Fruit fly (Drosophila melanogaster) whole organism, embryonic: Measurements from ENCODE around the gene scramb2.

Source experiments
- CG11695 ChIP-seq: fragments of 200-800 bp; sonication (Bioruptor generic); IDR thresholded peaks from 3 replicates; pipeline ENCODE4 v1.3.6; 2022; ENCODE audit warnings: missing biosample characterization, missing genetic modification characterization
- CG12744 ChIP-seq: fragments of 200-800 bp; sonication (Bioruptor generic); optimal IDR thresholded peaks from 2 replicates; lab custom pipeline; 2016; ENCODE audit warnings: missing biosample characterization, missing genetic modification characterization
- CG16779 ChIP-seq: fragments of 200-800 bp; sonication (Bioruptor generic); IDR thresholded peaks from 2 replicates; pipeline ENCODE4 v1.3.6; 2022; ENCODE audit warnings: missing biosample characterization, missing genetic modification characterization
- CG2129 ChIP-seq: fragments of 200-800 bp; sonication (Bioruptor generic); IDR thresholded peaks from 2 replicates; pipeline ENCODE4 v1.3.6; 2022; ENCODE audit warnings: missing biosample characterization, missing genetic modification characterization; ENCODE audit not compliant: partially characterized antibody
- CG2712 ChIP-seq: fragments of 200-800 bp; optimal IDR thresholded peaks from 3 replicates; lab custom pipeline; 2019; ENCODE audit warnings: missing biosample characterization, mild to moderate bottlenecking, missing genetic modification characterization, moderate library complexity
- CG33213 ChIP-seq: fragments of 200-800 bp; sonication (Bioruptor generic); optimal IDR thresholded peaks from 3 replicates; lab custom pipeline; 2016; ENCODE audit warnings: missing biosample characterization, missing genetic modification characterization
- CG4854 ChIP-seq: fragments of 200-800 bp; sonication (Bioruptor generic); optimal IDR thresholded peaks from 2 replicates; lab custom pipeline; 2016; ENCODE audit warnings: missing biosample characterization, missing genetic modification characterization, inconsistent platforms
- CG6272 ChIP-seq: fragments of 200-800 bp; sonication (Bioruptor generic); IDR thresholded peaks from 2 replicates; pipeline ENCODE4 v1.3.6; 2022; ENCODE audit warnings: missing biosample characterization, missing genetic modification characterization
- CG7556 ChIP-seq: fragments of 200-800 bp; sonication (Bioruptor generic); optimal IDR thresholded peaks from 2 replicates; lab custom pipeline; 2017; ENCODE audit warnings: missing biosample characterization, mild to moderate bottlenecking, missing genetic modification characterization
- CG7928 ChIP-seq: fragments of 200-800 bp; sonication (Bioruptor generic); optimal IDR thresholded peaks from 2 replicates; lab custom pipeline; 2017; ENCODE audit warnings: missing biosample characterization, mild to moderate bottlenecking, missing genetic modification characterization
- Camta ChIP-seq: fragments of 200-800 bp; sonication (Bioruptor generic); optimal IDR thresholded peaks from 2 replicates; lab custom pipeline; 2016; ENCODE audit warnings: missing biosample characterization, missing genetic modification characterization
- CoRest ChIP-seq: fragments of 200-800 bp; sonication (Bioruptor generic); optimal IDR thresholded peaks from 3 replicates; lab custom pipeline; 2018; ENCODE audit warnings: missing biosample characterization, mild to moderate bottlenecking, missing genetic modification characterization, moderate library complexity
- D19B ChIP-seq: fragments of 200-800 bp; sonication (Bioruptor generic); optimal IDR thresholded peaks from 2 replicates; lab custom pipeline; 2017; ENCODE audit warnings: missing biosample characterization, mild to moderate bottlenecking, missing genetic modification characterization
- Deaf1 ChIP-seq: fragments of 200-800 bp; optimal IDR thresholded peaks from 3 replicates; lab custom pipeline; 2019; ENCODE audit warnings: missing biosample characterization, mild to moderate bottlenecking, missing genetic modification characterization, moderate library complexity
- Dll ChIP-seq: fragments of 200-800 bp; sonication (Bioruptor generic); IDR thresholded peaks from 4 replicates; pipeline ENCODE4 v1.3.6; 2022; ENCODE audit warnings: missing biosample characterization, missing genetic modification characterization; ENCODE audit not compliant: partially characterized antibody
- Eip74EF ChIP-seq, 2 experiments: fragments of 200-800 bp in 1 of 2; fragments of >200 bp in 1 of 2; sonication (Bioruptor generic) in 1 of 2; optimal IDR thresholded peaks; 2 replicates each; lab custom pipeline; 2017 to 2019; ENCODE audit warnings: missing biosample characterization in 2 of 2, missing genetic modification characterization in 2 of 2, mild to moderate bottlenecking in 1 of 2, moderate library complexity in 1 of 2
- GATAe ChIP-seq: fragments of 200-800 bp; sonication (Bioruptor generic); conservative IDR thresholded peaks from 2 replicates; pipeline ENCODE4 v1.3.6; 2022; ENCODE audit warnings: missing biosample characterization, missing genetic modification characterization
- Hr39 ChIP-seq: fragments of >200 bp; optimal IDR thresholded peaks from 2 replicates; lab custom pipeline; 2017
- Hr78 ChIP-seq, 2 experiments: fragments of 200-800 bp in 1 of 2; fragments of >200 bp in 1 of 2; sonication (Bioruptor generic) in 1 of 2; optimal IDR thresholded peaks; 2 replicates each; lab custom pipeline; 2017 to 2019; ENCODE audit warnings: missing biosample characterization in 2 of 2, missing genetic modification characterization in 2 of 2, mild to moderate bottlenecking in 1 of 2, moderate library complexity in 1 of 2
- Myb ChIP-seq: fragments of 200-800 bp; sonication (Bioruptor generic); optimal IDR thresholded peaks from 2 replicates; lab custom pipeline; 2016; ENCODE audit warnings: missing biosample characterization, missing genetic modification characterization
- NFAT ChIP-seq: fragments of 200-800 bp; sonication (Bioruptor generic); IDR thresholded peaks from 2 replicates; pipeline ENCODE4 v1.3.6; 2022; ENCODE audit warnings: missing biosample characterization, missing genetic modification characterization
- NK7.1 ChIP-seq: fragments of 200-800 bp; sonication (Bioruptor generic); optimal IDR thresholded peaks from 3 replicates; lab custom pipeline; 2016; ENCODE audit warnings: missing biosample characterization, missing genetic modification characterization
- Ravus ChIP-seq: fragments of 200-800 bp; sonication (Bioruptor generic); IDR thresholded peaks from 2 replicates; pipeline ENCODE4 v1.3.6; 2022; ENCODE audit warnings: missing biosample characterization, missing genetic modification characterization
- Side ChIP-seq: fragments of 200-800 bp; sonication (Bioruptor generic); optimal IDR thresholded peaks from 2 replicates; lab custom pipeline; 2016; ENCODE audit warnings: missing biosample characterization, missing genetic modification characterization
- TFAM ChIP-seq: fragments of 200-800 bp; sonication (Bioruptor generic); optimal IDR thresholded peaks from 2 replicates; lab custom pipeline; 2017; ENCODE audit warnings: missing biosample characterization, missing genetic modification characterization, inconsistent platforms
- Xrp1 ChIP-seq: fragments of 200-800 bp; sonication (Bioruptor generic); IDR thresholded peaks from 2 replicates; pipeline ENCODE4 v1.3.6; 2022; ENCODE audit warnings: missing biosample characterization, missing genetic modification characterization
- ab ChIP-seq: fragments of 200-800 bp; sonication (Bioruptor generic); optimal IDR thresholded peaks from 2 replicates; lab custom pipeline; 2016; ENCODE audit warnings: missing biosample characterization, missing genetic modification characterization
- ase ChIP-seq: fragments of 200-800 bp; sonication (Bioruptor generic); IDR thresholded peaks from 3 replicates; pipeline ENCODE4 v1.3.6; 2022; ENCODE audit warnings: missing biosample characterization, missing genetic modification characterization
- ato ChIP-seq: fragments of 200-800 bp; sonication (Bioruptor generic); IDR thresholded peaks from 2 replicates; pipeline ENCODE4 v1.3.6; 2022; ENCODE audit warnings: missing biosample characterization, missing genetic modification characterization; ENCODE audit not compliant: partially characterized antibody
- bcd ChIP-seq: fragments of 200-800 bp; sonication (Bioruptor generic); optimal IDR thresholded peaks from 2 replicates; lab custom pipeline; 2017; ENCODE audit warnings: missing biosample characterization, mild to moderate bottlenecking, missing genetic modification characterization
- br ChIP-seq: fragments of >200 bp; optimal IDR thresholded peaks from 2 replicates; lab custom pipeline; 2017
- chif ChIP-seq, 2 experiments: fragments of 200-800 bp; sonication (Bioruptor generic); optimal IDR thresholded peaks; 3 replicates each; lab custom pipeline; 2016; ENCODE audit warnings: missing biosample characterization in 2 of 2, missing genetic modification characterization in 2 of 2
- chinmo ChIP-seq: fragments of 200-800 bp; sonication (Bioruptor generic); IDR thresholded peaks from 4 replicates; pipeline ENCODE4 v1.3.6; 2022; ENCODE audit warnings: missing biosample characterization, missing genetic modification characterization; ENCODE audit not compliant: partially characterized antibody
- cwo ChIP-seq: fragments of 200-800 bp; sonication (Bioruptor generic); optimal IDR thresholded peaks from 3 replicates; lab custom pipeline; 2017; ENCODE audit warnings: missing biosample characterization, missing genetic modification characterization, mild to moderate bottlenecking, moderate library complexity, missing genetic modification reagents
- dpn ChIP-seq, 2 experiments: fragments of 200-800 bp; sonication (Bioruptor generic); optimal IDR thresholded peaks; 3 replicates each; lab custom pipeline; 2016; ENCODE audit warnings: missing biosample characterization in 2 of 2, missing genetic modification characterization in 2 of 2
- en ChIP-seq: fragments of 200-800 bp; sonication (Bioruptor generic); optimal IDR thresholded peaks from 2 replicates; lab custom pipeline; 2016; ENCODE audit warnings: missing biosample characterization, missing genetic modification characterization
- exex ChIP-seq: fragments of 200-800 bp; sonication (Bioruptor generic); optimal IDR thresholded peaks from 4 replicates; lab custom pipeline; 2018; ENCODE audit warnings: missing biosample characterization, mild to moderate bottlenecking, missing genetic modification characterization, moderate library complexity
- grn ChIP-seq: fragments of 200-800 bp; sonication (Bioruptor generic); optimal IDR thresholded peaks from 3 replicates; lab custom pipeline; 2017; ENCODE audit warnings: missing biosample characterization, missing genetic modification characterization
- gsb-n ChIP-seq: fragments of 200-800 bp; sonication (Bioruptor generic); optimal IDR thresholded peaks from 3 replicates; lab custom pipeline; 2018; ENCODE audit warnings: missing biosample characterization, mild to moderate bottlenecking, missing genetic modification characterization
- hth ChIP-seq: fragments of >200 bp; optimal IDR thresholded peaks from 2 replicates; lab custom pipeline; 2017; ENCODE audit warnings: inconsistent platforms
- insv ChIP-seq, 2 experiments: fragments of 200-800 bp; sonication (Bioruptor generic); optimal IDR thresholded peaks; 3 replicates each; lab custom pipeline; 2016 to 2018; ENCODE audit warnings: missing biosample characterization in 2 of 2, missing genetic modification characterization in 2 of 2
- inv ChIP-seq: fragments of 200-800 bp; sonication (Bioruptor generic); IDR thresholded peaks from 2 replicates; pipeline ENCODE4 v1.3.6; 2022; ENCODE audit warnings: missing biosample characterization, missing genetic modification characterization; ENCODE audit not compliant: partially characterized antibody
- salm ChIP-seq: fragments of 200-800 bp; sonication (Bioruptor generic); optimal IDR thresholded peaks from 2 replicates; lab custom pipeline; 2018; ENCODE audit warnings: missing biosample characterization, mild to moderate bottlenecking, missing genetic modification characterization
- sens-2 ChIP-seq: fragments of 200-800 bp; sonication (Bioruptor generic); IDR thresholded peaks from 2 replicates; pipeline ENCODE4 v1.3.6; 2022; ENCODE audit warnings: missing biosample characterization, missing genetic modification characterization
- seq ChIP-seq: fragments of 200-800 bp; sonication (Bioruptor generic); IDR thresholded peaks from 2 replicates; pipeline ENCODE4 v1.3.6; 2022; ENCODE audit warnings: missing biosample characterization, missing genetic modification characterization
- sr ChIP-seq: fragments of 200-800 bp; sonication (Bioruptor generic); IDR thresholded peaks from 3 replicates; pipeline ENCODE4 v1.3.6; 2022; ENCODE audit warnings: missing biosample characterization, missing genetic modification characterization
- stc ChIP-seq: fragments of 200-800 bp; sonication (Bioruptor generic); IDR thresholded peaks from 2 replicates; pipeline ENCODE4 v1.3.6; 2022; ENCODE audit warnings: missing biosample characterization, missing genetic modification characterization
- vnd ChIP-seq: fragments of 200-800 bp; sonication (Bioruptor generic); IDR thresholded peaks from 3 replicates; pipeline ENCODE4 v1.3.6; 2022; ENCODE audit warnings: missing biosample characterization, missing genetic modification characterization; ENCODE audit not compliant: partially characterized antibody
- vvl ChIP-seq: fragments of 200-800 bp; sonication (Bioruptor generic); IDR thresholded peaks from 2 replicates; pipeline ENCODE4 v1.3.6; 2022; ENCODE audit warnings: missing biosample characterization, missing genetic modification characterization

The scramb2 gene

DNA sequence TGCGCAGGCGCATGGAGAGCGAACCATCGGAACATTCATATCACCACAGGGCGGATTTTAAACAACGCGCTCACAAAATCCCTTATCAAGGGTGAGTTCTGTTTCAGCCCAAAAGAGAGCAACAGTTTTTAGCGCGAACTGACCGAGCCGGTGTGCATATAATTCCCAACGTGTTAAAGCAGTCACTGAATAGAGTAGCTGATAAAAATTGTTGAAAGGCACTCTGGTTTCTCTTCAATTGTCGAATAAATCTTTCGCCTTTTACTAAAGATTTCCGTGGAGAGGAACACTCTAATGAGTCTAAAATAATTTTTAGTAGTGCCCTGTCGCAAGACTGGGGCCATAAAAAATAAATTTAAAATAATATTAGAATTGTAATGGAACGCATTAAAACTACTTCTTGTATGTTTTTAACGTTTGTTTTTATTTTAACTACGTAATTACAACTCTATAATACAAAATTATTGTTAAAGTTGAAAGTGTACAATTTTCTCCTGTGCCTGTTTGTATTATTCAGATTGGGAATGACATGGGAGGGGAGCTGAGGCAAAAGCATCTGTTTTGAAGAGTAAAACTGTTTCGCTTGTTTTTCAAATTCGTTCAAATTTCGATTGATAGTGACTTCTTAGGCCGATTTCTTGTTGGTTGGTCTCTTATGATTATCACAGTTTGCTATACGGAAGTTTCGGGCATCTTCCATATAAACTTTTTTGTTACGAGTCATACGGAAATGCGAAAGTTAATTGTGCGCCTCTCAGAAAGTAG, 44.2 kb upstream of the scramb2 start (continued):
- TF ChIP-seq sens-2 (GFP tag; lab: Robert Waterston, UW) (peak; percentile 30; the same call in 1 of the 2 replicates), CG2129 (GFP tag; lab: Robert Waterston, UW) (no peak), Dll (GFP tag; lab: Robert Waterston, UW) (0 out of 4 replicates have a peak, but pooled peaks have one; percentile 11), D19B (GFP tag; lab: Kevin White, UChicago) (no peak), CG2712 (tag; lab: Kevin White, UChicago) (peak; percentile 54), stc (GFP tag; lab: Robert Waterston, UW) (peak; percentile 63), seq (GFP tag; lab: Robert Waterston, UW) (peak; percentile 67; the same call in 1 of the 2 replicates), hth (no peak), vnd (GFP tag; lab: Robert Waterston, UW) (no peak), ase (GFP tag; lab: Robert Waterston, UW) (no peak), CoRest (tag; lab: Kevin White, UChicago) (peak; percentile 16), Xrp1 (GFP tag; lab: Robert Waterston, UW) (peak; percentile 58), chif (GFP tag; optimal IDR thresholded peaks at IDR 0.05; lab: Kevin White, UChicago) (peak; percentile 24 to 33), vvl (GFP tag; lab: Robert Waterston, UW) (no peak), TFAM (no peak), CG16779 (peak; percentile 36; the same call in 1 of the 2 replicates), CG7556 (GFP tag; lab: Kevin White, UChicago) (peak; percentile 10), dpn (GFP tag; optimal IDR thresholded peaks at IDR 0.05; lab: Kevin White, UChicago) (peak; percentile 20 to 63), ab (GFP tag; lab: Kevin White, UChicago) (no peak), Side (peak; percentile 14), CG33213 (GFP tag; lab: Kevin White, UChicago) (peak; percentile 8), CG4854 (GFP tag; lab: Kevin White, UChicago) (peak; percentile 61), en (GFP tag; lab: Kevin White, UChicago) (no peak), cwo (GFP tag; lab: Kevin White, UChicago) (peak; percentile 24), bcd (GFP tag; lab: Kevin White, UChicago) (peak; percentile 34), CG7928 (no peak), Deaf1 (tag; lab: Kevin White, UChicago) (no peak), Ravus (GFP tag; lab: Robert Waterston, UW) (no peak), Eip74EF (GFP tag; optimal IDR thresholded peaks at IDR 0.05; lab: Kevin White, UChicago) (peak in 1 of 2 experiments; percentile 20), salm (no peak), chinmo (GFP tag; lab: Robert Waterston, UW) (0 out of 4 replicates have a peak, but pooled peaks have one; percentile 69), NFAT (GFP tag; lab: Robert Waterston, UW) (peak; percentile 52; the same call in 1 of the 2 replicates), exex (tag; lab: Kevin White, UChicago) (peak; percentile 53), Hr39 (lab: Kevin White, UChicago) (no peak), CG12744 (no peak), br (lab: Kevin White, UChicago) (no peak), GATAe (GFP tag; lab: Robert Waterston, UW) (no peak), CG6272 (GFP tag; lab: Robert Waterston, UW) (no peak), ato (GFP tag; lab: Robert Waterston, UW) (peak; percentile 55; the same call in 1 of the 2 replicates), Hr78 (GFP tag; optimal IDR thresholded peaks at IDR 0.05; lab: Kevin White, UChicago) (no peak), CG11695 (no peak), sr (0 out of 3 replicates have a peak, but pooled peaks have one; percentile 57), gsb-n (tag; lab: Kevin White, UChicago) (peak; percentile 62), Myb (GFP tag; lab: Kevin White, UChicago) (no peak), insv (GFP tag; optimal IDR thresholded peaks at IDR 0.05; lab: Kevin White, UChicago) (peak in 1 of 2 experiments; percentile 62), inv (GFP tag; lab: Robert Waterston, UW) (no peak), NK7.1 (GFP tag; lab: Kevin White, UChicago) (no peak), Camta (GFP tag; lab: Kevin White, UChicago) (peak; percentile 59), grn (GFP tag; lab: Kevin White, UChicago) (peak; percentile 31)
